Worm (Caenorhabditis elegans) whole organism, L3 larva: ENCODE data around the gene Y73B6BL.14.
"Not testable (repeated sequence)": the region's sequence is repeated elsewhere in the genome, so short reads cannot be mapped to it uniquely, and the experiment has no call there.

Experiments used
- R02D3.7 ChIP-seq: fragments of 150-350 bp; optimal IDR thresholded peaks from 2 replicates; lab custom pipeline; 2014; ENCODE audit warnings: missing biosample characterization, missing genetic modification characterization
- ZK546.5 ChIP-seq: sonication (generic microtip); optimal IDR thresholded peaks from 2 replicates; lab custom pipeline; 2017; ENCODE audit warnings: missing biosample characterization, missing genetic modification characterization
- ceh-16 ChIP-seq: sonication (generic microtip); optimal IDR thresholded peaks from 2 replicates; lab custom pipeline; 2017; ENCODE audit warnings: missing biosample characterization, missing genetic modification characterization
- ceh-28 ChIP-seq: fragments of 150-350 bp; optimal IDR thresholded peaks from 2 replicates; lab custom pipeline; 2014; ENCODE audit warnings: missing biosample characterization, missing genetic modification reagents, missing genetic modification characterization
- ceh-82 ChIP-seq: fragments of 150-350 bp; optimal IDR thresholded peaks from 2 replicates; lab custom pipeline; 2014; ENCODE audit warnings: missing biosample characterization, missing genetic modification characterization
- ceh-9 ChIP-seq: sonication (generic microtip); optimal IDR thresholded peaks from 2 replicates; lab custom pipeline; 2018; ENCODE audit warnings: missing biosample characterization, missing genetic modification characterization
- daf-12 ChIP-seq: fragments of 150-350 bp; optimal IDR thresholded peaks from 2 replicates; lab custom pipeline; 2014; ENCODE audit warnings: missing biosample characterization, missing genetic modification reagents, missing genetic modification characterization
- egl-27 ChIP-seq: sonication (generic microtip); optimal IDR thresholded peaks from 4 replicates; lab custom pipeline; 2017; ENCODE audit warnings: missing biosample characterization, missing genetic modification reagents, missing genetic modification characterization
- elt-1 ChIP-seq: fragments of 150-350 bp; optimal IDR thresholded peaks from 2 replicates; lab custom pipeline; 2014; ENCODE audit warnings: missing biosample characterization, missing genetic modification characterization
- elt-3 ChIP-seq, 3 experiments: fragments of 150-350 bp in 1 of 3; sonication (generic microtip) in 2 of 3; optimal IDR thresholded peaks; 2 replicates in 2 of 3; 4 replicates in 1 of 3; lab custom pipeline; 2014 to 2017; ENCODE audit warnings: missing biosample characterization in 3 of 3, missing genetic modification characterization in 3 of 3
- eor-1 ChIP-seq, 2 experiments: fragments of 150-350 bp; optimal IDR thresholded peaks; 2 replicates each; lab custom pipeline; 2014 to 2018; ENCODE audit warnings: missing biosample characterization in 2 of 2, missing genetic modification characterization in 2 of 2
- fkh-2 ChIP-seq: fragments of 150-350 bp; optimal IDR thresholded peaks from 2 replicates; lab custom pipeline; 2014; ENCODE audit warnings: missing biosample characterization, missing genetic modification reagents, missing genetic modification characterization
- fos-1 ChIP-seq: fragments of 150-350 bp; optimal IDR thresholded peaks from 2 replicates; lab custom pipeline; 2014; ENCODE audit warnings: missing biosample characterization, missing genetic modification characterization
- hmg-11 ChIP-seq: sonication (generic microtip); optimal IDR thresholded peaks from 2 replicates; lab custom pipeline; 2016; ENCODE audit warnings: missing genetic modification characterization, missing compliant biosample characterization
- jun-1 ChIP-seq: fragments of 150-350 bp; optimal IDR thresholded peaks from 2 replicates; lab custom pipeline; 2014; ENCODE audit warnings: missing biosample characterization, missing genetic modification reagents, missing genetic modification characterization
- lin-39 ChIP-seq: fragments of 150-350 bp; optimal IDR thresholded peaks from 2 replicates; lab custom pipeline; 2018; ENCODE audit warnings: missing biosample characterization, missing genetic modification reagents, missing genetic modification characterization
- lsy-12 ChIP-seq: sonication (generic microtip); optimal IDR thresholded peaks from 2 replicates; lab custom pipeline; 2016; ENCODE audit warnings: mild to moderate bottlenecking, missing genetic modification characterization, missing compliant biosample characterization
- mdl-1 ChIP-seq: fragments of 150-350 bp; optimal IDR thresholded peaks from 2 replicates; lab custom pipeline; 2014; ENCODE audit warnings: missing biosample characterization, missing genetic modification characterization
- mml-1 ChIP-seq: fragments of 150-350 bp; sonication (generic microtip); optimal IDR thresholded peaks from 3 replicates; lab custom pipeline; 2014; ENCODE audit warnings: missing biosample characterization, missing genetic modification characterization
- nfya-1 ChIP-seq: sonication (generic microtip); optimal IDR thresholded peaks from 2 replicates; lab custom pipeline; 2017; ENCODE audit warnings: missing genetic modification characterization, mild to moderate bottlenecking, missing compliant biosample characterization, antibody characterized with exemption, moderate library complexity; ENCODE audit not compliant: insufficient read depth
- nhr-12 ChIP-seq: fragments of 150-350 bp; optimal IDR thresholded peaks from 2 replicates; lab custom pipeline; 2014; ENCODE audit warnings: missing biosample characterization, missing genetic modification characterization
- nhr-23 ChIP-seq: fragments of 150-350 bp; optimal IDR thresholded peaks from 2 replicates; lab custom pipeline; 2014; ENCODE audit warnings: missing biosample characterization, missing genetic modification reagents, missing genetic modification characterization
- nhr-237 ChIP-seq: fragments of 150-350 bp; optimal IDR thresholded peaks from 2 replicates; lab custom pipeline; 2014; ENCODE audit warnings: missing biosample characterization, missing genetic modification characterization
- nhr-25 ChIP-seq: sonication (generic microtip); optimal IDR thresholded peaks from 2 replicates; lab custom pipeline; 2017; ENCODE audit warnings: missing biosample characterization, missing genetic modification characterization
- nhr-43 ChIP-seq: sonication (generic microtip); optimal IDR thresholded peaks from 2 replicates; lab custom pipeline; 2016; ENCODE audit warnings: mild to moderate bottlenecking, missing genetic modification characterization, missing compliant biosample characterization; ENCODE audit not compliant: poor library complexity, severe bottlenecking
- nhr-67 ChIP-seq: fragments of 150-350 bp; optimal IDR thresholded peaks from 2 replicates; lab custom pipeline; 2014; ENCODE audit warnings: missing biosample characterization, missing genetic modification characterization
- nhr-76 ChIP-seq: fragments of 150-350 bp; sonication (generic microtip); optimal IDR thresholded peaks from 5 replicates; lab custom pipeline; 2014; ENCODE audit warnings: missing biosample characterization, missing genetic modification characterization
- nhr-77 ChIP-seq: fragments of 150-350 bp; optimal IDR thresholded peaks from 2 replicates; lab custom pipeline; 2014; ENCODE audit warnings: missing biosample characterization, missing genetic modification characterization
- pha-4 ChIP-seq: fragments of 150-350 bp; optimal IDR thresholded peaks from 2 replicates; lab custom pipeline; 2014; ENCODE audit warnings: missing biosample characterization, missing genetic modification reagents, missing genetic modification characterization
- pqm-1 ChIP-seq: fragments of 150-350 bp; optimal IDR thresholded peaks from 2 replicates; lab custom pipeline; 2017; ENCODE audit warnings: missing biosample characterization, missing genetic modification characterization, inconsistent platforms
- skn-1 ChIP-seq: fragments of 150-350 bp; optimal IDR thresholded peaks from 2 replicates; lab custom pipeline; 2014; ENCODE audit warnings: missing biosample characterization, missing genetic modification characterization
- snpc-4 ChIP-seq: fragments of 150-350 bp; optimal IDR thresholded peaks from 2 replicates; lab custom pipeline; 2014; ENCODE audit warnings: missing biosample characterization, missing genetic modification characterization
- tbx-2 ChIP-seq: sonication (generic microtip); optimal IDR thresholded peaks from 2 replicates; lab custom pipeline; 2016; ENCODE audit warnings: mild to moderate bottlenecking, missing genetic modification characterization, missing compliant biosample characterization
- unc-39 ChIP-seq: sonication (generic microtip); optimal IDR thresholded peaks from 4 replicates; lab custom pipeline; 2017; ENCODE audit warnings: missing biosample characterization, missing genetic modification characterization
- unc-62 ChIP-seq: fragments of 150-350 bp; sonication (generic microtip); optimal IDR thresholded peaks from 4 replicates; lab custom pipeline; 2014; ENCODE audit warnings: missing biosample characterization, missing genetic modification reagents, missing genetic modification characterization
- zag-1 ChIP-seq: fragments of 150-350 bp; optimal IDR thresholded peaks from 2 replicates; lab custom pipeline; 2014; ENCODE audit warnings: missing biosample characterization, missing genetic modification characterization
- ztf-11 ChIP-seq: fragments of 150-350 bp; optimal IDR thresholded peaks from 2 replicates; lab custom pipeline; 2014; ENCODE audit warnings: missing biosample characterization, missing genetic modification characterization
- ztf-4 ChIP-seq: fragments of 150-350 bp; optimal IDR thresholded peaks from 2 replicates; lab custom pipeline; 2014; ENCODE audit warnings: missing biosample characterization, missing genetic modification characterization

Y73B6BL.14 gene

ce11 chrIV:6363604-6364003, 20.8 kb upstream of the Y73B6BL.14 start:
- TF ChIP-seq elt-1 (no peak), mml-1 (tag; lab: Kevin White, UChicago) (no peak), nhr-237 (no peak)

ce11 chrIV:6361668-6362067, 18.9 kb upstream of the Y73B6BL.14 start, which contains the start of gene Y73B6BL.47:
Gene Y73B6BL.47 (plus strand): TSS chrIV:6361968.
- no peak for TF ChIP-seq fos-1 (tag; lab: Kevin White, UChicago)
- TF ChIP-seq daf-12: no peak
- TF ChIP-seq R02D3.7 (tag; lab: Kevin White, UChicago): no peak
- TF ChIP-seq mdl-1 (tag; lab: Kevin White, UChicago): no peak
- TF ChIP-seq lin-39 (tag; lab: Kevin White, UChicago): no peak
- TF ChIP-seq lsy-12: no peak
- TF ChIP-seq nhr-25 (tag; lab: Kevin White, UChicago): no peak
- TF ChIP-seq nhr-12 (tag; lab: Kevin White, UChicago): no peak
- TF ChIP-seq unc-62: no peak
- TF ChIP-seq fkh-2: no peak
- TF ChIP-seq nfya-1: no peak
- no peak for TF ChIP-seq nhr-77 (tag; lab: Kevin White, UChicago)

DNA sequence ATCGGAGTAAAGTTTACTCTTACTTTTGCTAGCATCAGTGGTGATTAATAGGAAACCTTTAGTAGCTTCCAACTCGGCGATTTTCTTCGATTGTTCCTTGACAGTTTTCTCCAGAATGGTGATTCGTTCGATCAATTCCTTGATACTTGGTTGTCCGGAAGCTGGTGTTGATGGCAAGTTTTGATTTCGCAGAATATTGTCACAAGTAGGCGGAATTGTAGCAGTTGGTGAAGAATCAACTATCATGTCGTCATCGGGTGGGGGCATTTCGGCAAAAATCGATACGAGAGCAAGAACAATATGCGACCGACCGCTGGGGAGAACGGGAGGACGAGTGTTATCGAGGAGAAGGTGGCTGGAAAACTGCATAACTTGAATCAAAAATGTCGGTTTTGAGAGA, 4.4 kb upstream of the Y73B6BL.14 start, which contains the start of gene Y73B6BL.289:
Gene Y73B6BL.289, plus strand, starts transcription at position 301 of the 400 bp plus-strand sequence.
- not testable (repeated sequence) for TF ChIP-seq daf-12; pqm-1 (tag; lab: Kevin White, UChicago); snpc-4

DNA sequence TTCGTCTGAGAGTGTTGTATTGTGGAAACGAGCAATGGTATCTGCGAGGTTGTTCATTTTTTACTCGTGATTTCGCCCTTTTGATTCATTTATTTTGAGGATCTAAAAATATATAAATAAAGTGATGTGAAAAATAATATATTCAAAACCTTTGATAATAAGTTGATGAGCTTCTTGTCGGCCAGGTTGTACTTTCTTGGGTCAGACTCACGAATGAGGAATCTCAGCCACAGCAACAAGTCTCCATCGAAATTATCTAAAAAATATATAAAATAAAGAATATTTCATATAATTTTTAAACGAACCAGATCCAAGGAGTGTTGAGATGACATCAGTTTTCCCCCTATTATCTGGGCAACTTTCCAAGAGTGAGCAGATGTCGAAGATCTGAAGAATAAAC, 345 bp downstream of the Y73B6BL.14 start, which contains the start of gene Y73B6BL.288:
Gene Y73B6BL.288, minus strand, starts transcription at position 101 of the 400 bp plus-strand sequence.
- TF ChIP-seq hmg-11 (tag; lab: Kevin White, UChicago) (no peak), snpc-4 (no peak), ztf-4 (tag; lab: Kevin White, UChicago) (no peak), R02D3.7 (tag; lab: Kevin White, UChicago) (no peak), lin-39 (tag; lab: Kevin White, UChicago) (no peak), ZK546.5 (tag; lab: Kevin White, UChicago) (no peak), jun-1 (tag; lab: Kevin White, UChicago) (no peak), ceh-82 (tag; lab: Kevin White, UChicago) (no peak), ceh-16 (tag; lab: Kevin White, UChicago) (no peak), fkh-2 (no peak), nhr-25 (tag; lab: Kevin White, UChicago) (no peak), ceh-28 (no peak), elt-3 (tag; optimal IDR thresholded peaks at IDR 0.05; lab: Kevin White, UChicago) (no peak), nhr-76 (tag; lab: Kevin White, UChicago) (no peak), nhr-67 (tag; lab: Kevin White, UChicago) (no peak), nhr-237 (no peak), lsy-12 (no peak), unc-39 (tag; lab: Kevin White, UChicago) (no peak), eor-1 (tag; optimal IDR thresholded peaks at IDR 0.05; lab: Kevin White, UChicago) (no peak), zag-1 (tag; lab: Kevin White, UChicago) (no peak)

ce11 chrIV:6337353-6337752, 5.4 kb downstream of the Y73B6BL.14 start, which contains the start of gene ipla-6:
Gene ipla-6 (plus strand): TSS chrIV:6337653.
- TF ChIP-seq skn-1: no peak
- no peak for TF ChIP-seq elt-3 (tag; optimal IDR thresholded peaks at IDR 0.05; lab: Kevin White, UChicago)
- TF ChIP-seq ceh-16 (tag; lab: Kevin White, UChicago): no peak
- TF ChIP-seq nfya-1: no peak
- no peak for TF ChIP-seq ztf-11
- no peak for TF ChIP-seq tbx-2 (tag; lab: Kevin White, UChicago)
- TF ChIP-seq nhr-43: no peak
- no peak for TF ChIP-seq pha-4
- TF ChIP-seq ceh-9 (tag; lab: Kevin White, UChicago): no peak
- no peak for TF ChIP-seq ztf-4 (tag; lab: Kevin White, UChicago)
- no peak for TF ChIP-seq nhr-23
- TF ChIP-seq egl-27 (tag; lab: Kevin White, UChicago): no peak
